Fruit fly (Drosophila melanogaster) whole organism, embryonic: ENCODE data around the gene CG34310.

Source experiments
- BEAF-32 ChIP-seq: fragments of 200-800 bp; sonication (Bioruptor generic); optimal IDR thresholded peaks from 3 replicates; lab custom pipeline; 2017; ENCODE audit warnings: missing biosample characterization, missing genetic modification characterization, mild to moderate bottlenecking, moderate library complexity, missing genetic modification reagents
- CG10267 ChIP-seq: fragments of 200-800 bp; sonication (Bioruptor generic); optimal IDR thresholded peaks from 2 replicates; lab custom pipeline; 2018; ENCODE audit warnings: missing biosample characterization, mild to moderate bottlenecking, missing genetic modification characterization, moderate library complexity
- CG12659 ChIP-seq: fragments of 200-800 bp; sonication (Bioruptor generic); optimal IDR thresholded peaks from 3 replicates; lab custom pipeline; 2017; ENCODE audit warnings: mild to moderate bottlenecking, missing biosample characterization, missing genetic modification reagents, missing genetic modification characterization
- CG13287 ChIP-seq: fragments of 200-800 bp; sonication (Bioruptor generic); IDR thresholded peaks from 2 replicates; pipeline ENCODE4 v1.3.6; 2022; ENCODE audit warnings: missing biosample characterization, missing genetic modification characterization; ENCODE audit not compliant: partially characterized antibody
- CG15514 ChIP-seq: fragments of 200-800 bp; sonication (Bioruptor generic); optimal IDR thresholded peaks from 3 replicates; lab custom pipeline; 2017; ENCODE audit warnings: missing biosample characterization, missing genetic modification characterization, mild to moderate bottlenecking, moderate library complexity, missing genetic modification reagents
- CG17359 ChIP-seq: fragments of 200-800 bp; sonication (Bioruptor generic); optimal IDR thresholded peaks from 3 replicates; lab custom pipeline; 2018; ENCODE audit warnings: missing biosample characterization, mild to moderate bottlenecking, missing genetic modification characterization, moderate library complexity
- CG17829 ChIP-seq: fragments of 200-800 bp; optimal IDR thresholded peaks from 2 replicates; lab custom pipeline; 2019; ENCODE audit warnings: missing biosample characterization, mild to moderate bottlenecking, missing genetic modification characterization, moderate library complexity
- CG2116 ChIP-seq: fragments of 200-800 bp; sonication (Bioruptor generic); optimal IDR thresholded peaks from 3 replicates; lab custom pipeline; 2018; ENCODE audit warnings: missing biosample characterization, mild to moderate bottlenecking, missing genetic modification characterization
- CG30431 ChIP-seq: fragments of 200-800 bp; sonication (Bioruptor generic); optimal IDR thresholded peaks from 2 replicates; lab custom pipeline; 2017; ENCODE audit warnings: missing biosample characterization, missing genetic modification characterization
- CG3847 ChIP-seq: fragments of 200-800 bp; sonication (Bioruptor generic); IDR thresholded peaks from 2 replicates; pipeline ENCODE4 v1.3.6; 2022; ENCODE audit warnings: missing biosample characterization, missing genetic modification characterization
- CG7786 ChIP-seq: fragments of 200-800 bp; sonication (Bioruptor generic); optimal IDR thresholded peaks from 2 replicates; lab custom pipeline; 2016; ENCODE audit warnings: missing biosample characterization, missing genetic modification characterization
- CG7963 ChIP-seq: fragments of 200-800 bp; sonication (Bioruptor generic); IDR thresholded peaks from 3 replicates; pipeline ENCODE4 v1.3.6; 2022; ENCODE audit warnings: missing biosample characterization, missing genetic modification characterization; ENCODE audit not compliant: partially characterized antibody
- CG8290 ChIP-seq, 3 experiments: fragments of 200-800 bp; sonication (Bioruptor generic); optimal IDR thresholded peaks; 2 replicates each; lab custom pipeline; 2016 to 2019; ENCODE audit warnings: missing biosample characterization in 3 of 3, missing genetic modification characterization in 3 of 3, mild to moderate bottlenecking in 2 of 3, moderate library complexity in 1 of 3
- CG9437 ChIP-seq: fragments of 200-800 bp; sonication (Bioruptor generic); optimal IDR thresholded peaks from 2 replicates; lab custom pipeline; 2018; ENCODE audit warnings: missing biosample characterization, mild to moderate bottlenecking, missing genetic modification characterization
- CG9797 ChIP-seq: fragments of 200-800 bp; sonication (Bioruptor generic); optimal IDR thresholded peaks from 3 replicates; lab custom pipeline; 2018; ENCODE audit warnings: missing biosample characterization, mild to moderate bottlenecking, missing genetic modification characterization
- Dp ChIP-seq: fragments of 200-800 bp; sonication (Bioruptor generic); optimal IDR thresholded peaks from 2 replicates; lab custom pipeline; 2018; ENCODE audit warnings: missing biosample characterization, mild to moderate bottlenecking, missing genetic modification characterization, moderate library complexity
- E2f2 ChIP-seq: fragments of 200-800 bp; sonication (Bioruptor generic); IDR thresholded peaks from 2 replicates; pipeline ENCODE4 v1.3.6; 2022; ENCODE audit warnings: missing biosample characterization, missing genetic modification characterization
- HLH4C ChIP-seq: fragments of 200-800 bp; sonication (Bioruptor generic); IDR thresholded peaks from 3 replicates; pipeline ENCODE4 v1.3.6; 2022; ENCODE audit warnings: missing biosample characterization, missing genetic modification characterization; ENCODE audit not compliant: partially characterized antibody
- Hmr ChIP-seq: fragments of 200-800 bp; sonication (Bioruptor generic); optimal IDR thresholded peaks from 3 replicates; lab custom pipeline; 2017; ENCODE audit warnings: mild to moderate bottlenecking, missing biosample characterization, missing genetic modification reagents, missing genetic modification characterization
- MBD-R2 ChIP-seq: fragments of 200-800 bp; sonication (Bioruptor generic); IDR thresholded peaks from 2 replicates; pipeline ENCODE4 v1.3.6; 2022; ENCODE audit warnings: missing biosample characterization, missing genetic modification characterization
- Med ChIP-seq: fragments of 200-800 bp; sonication (Bioruptor generic); peaks from one replicate; lab custom pipeline; 2016; ENCODE audit warnings: missing biosample characterization, missing genetic modification characterization, mild to moderate bottlenecking, inconsistent platforms, moderate library complexity
- Myb ChIP-seq: fragments of 200-800 bp; sonication (Bioruptor generic); optimal IDR thresholded peaks from 2 replicates; lab custom pipeline; 2016; ENCODE audit warnings: missing biosample characterization, missing genetic modification characterization
- Scr ChIP-seq: fragments of 200-800 bp; sonication (Bioruptor generic); IDR thresholded peaks from 2 replicates; pipeline ENCODE4 v1.3.6; 2022; ENCODE audit warnings: missing biosample characterization, missing genetic modification characterization; ENCODE audit not compliant: partially characterized antibody
- Sry-δ ChIP-seq: fragments of 200-800 bp; sonication (Bioruptor generic); optimal IDR thresholded peaks from 2 replicates; lab custom pipeline; 2016; ENCODE audit warnings: missing biosample characterization, missing genetic modification characterization
- amos ChIP-seq: fragments of 200-800 bp; sonication (Bioruptor generic); IDR thresholded peaks from 2 replicates; pipeline ENCODE4 v1.3.6; 2022; ENCODE audit warnings: missing biosample characterization, missing genetic modification characterization; ENCODE audit not compliant: partially characterized antibody
- ap ChIP-seq: fragments of 200-800 bp; sonication (Bioruptor generic); IDR thresholded peaks from 2 replicates; pipeline ENCODE4 v1.3.6; 2022; ENCODE audit warnings: missing biosample characterization, missing genetic modification characterization
- ato ChIP-seq: fragments of 200-800 bp; sonication (Bioruptor generic); IDR thresholded peaks from 2 replicates; pipeline ENCODE4 v1.3.6; 2022; ENCODE audit warnings: missing biosample characterization, missing genetic modification characterization; ENCODE audit not compliant: partially characterized antibody
- crc ChIP-seq: fragments of 200-800 bp; sonication (Bioruptor generic); optimal IDR thresholded peaks from 2 replicates; lab custom pipeline; 2016; ENCODE audit warnings: missing biosample characterization, missing genetic modification characterization
- crp ChIP-seq, 2 experiments: fragments of 200-800 bp; sonication (Bioruptor generic); optimal IDR thresholded peaks; 2 replicates in 1 of 2; 3 replicates in 1 of 2; lab custom pipeline; 2017; ENCODE audit warnings: missing biosample characterization in 2 of 2, missing genetic modification characterization in 2 of 2, mild to moderate bottlenecking in 1 of 2, moderate library complexity in 1 of 2
- grau ChIP-seq: fragments of 200-800 bp; optimal IDR thresholded peaks from 3 replicates; lab custom pipeline; 2019; ENCODE audit warnings: missing biosample characterization, mild to moderate bottlenecking, missing genetic modification characterization, moderate library complexity
- hbn ChIP-seq: fragments of 200-800 bp; sonication (Bioruptor generic); IDR thresholded peaks from 2 replicates; pipeline ENCODE4 v1.3.6; 2022; ENCODE audit warnings: missing biosample characterization, missing genetic modification characterization; ENCODE audit not compliant: partially characterized antibody
- kah ChIP-seq: fragments of 200-800 bp; sonication (Bioruptor generic); optimal IDR thresholded peaks from 2 replicates; lab custom pipeline; 2018; ENCODE audit warnings: missing biosample characterization, mild to moderate bottlenecking, missing genetic modification characterization
- ken ChIP-seq: fragments of 200-800 bp; sonication (Bioruptor generic); IDR thresholded peaks from 3 replicates; pipeline ENCODE4 v1.3.6; 2022; ENCODE audit warnings: missing biosample characterization, missing genetic modification characterization
- knrl ChIP-seq: fragments of 200-800 bp; sonication (Bioruptor generic); IDR thresholded peaks from 3 replicates; pipeline ENCODE4 v1.3.6; 2022; ENCODE audit warnings: missing biosample characterization, missing genetic modification characterization; ENCODE audit not compliant: partially characterized antibody
- lov ChIP-seq, 2 experiments: fragments of 200-800 bp in 1 of 2; fragments of >200 bp in 1 of 2; sonication (Bioruptor generic) in 1 of 2; IDR thresholded peaks in 1 of 2; optimal IDR thresholded peaks in 1 of 2; 2 replicates in 1 of 2; 3 replicates in 1 of 2; pipeline versions ENCODE4 v1.3.6 to Lab custom; 2017 to 2022; ENCODE audit warnings: missing biosample characterization in 1 of 2, missing genetic modification characterization in 1 of 2
- nerfin-2 ChIP-seq: fragments of 200-800 bp; sonication (Bioruptor generic); IDR thresholded peaks from 2 replicates; pipeline ENCODE4 v1.3.6; 2022; ENCODE audit warnings: missing biosample characterization, missing genetic modification characterization; ENCODE audit not compliant: partially characterized antibody
- row ChIP-seq: fragments of 200-800 bp; sonication (Bioruptor generic); IDR thresholded peaks from 3 replicates; pipeline ENCODE4 v1.3.6; 2022; ENCODE audit warnings: missing biosample characterization, missing genetic modification characterization
- stwl ChIP-seq: fragments of 200-800 bp; sonication (Bioruptor generic); optimal IDR thresholded peaks from 3 replicates; lab custom pipeline; 2018; ENCODE audit warnings: missing biosample characterization, mild to moderate bottlenecking, missing genetic modification characterization, moderate library complexity
- tna ChIP-seq: fragments of 200-800 bp; sonication (Bioruptor generic); IDR thresholded peaks from 2 replicates; pipeline ENCODE4 v1.3.6; 2022; ENCODE audit warnings: missing biosample characterization, missing genetic modification characterization; ENCODE audit not compliant: partially characterized antibody
- trem ChIP-seq: fragments of 200-800 bp; optimal IDR thresholded peaks from 3 replicates; lab custom pipeline; 2019; ENCODE audit warnings: missing biosample characterization, mild to moderate bottlenecking, missing genetic modification characterization, moderate library complexity
- unc-4 ChIP-seq: fragments of 200-800 bp; sonication (Bioruptor generic); IDR thresholded peaks from 2 replicates; pipeline ENCODE4 v1.3.6; 2022; ENCODE audit warnings: missing biosample characterization, missing genetic modification characterization; ENCODE audit not compliant: partially characterized antibody

The CG34310 gene

dm6 chr2L:6673211-6674012 lies 9.9 kb downstream of the CG34310 start, which contains the start of gene Spn27A (continued):
- TF ChIP-seq CG9797 (peak; percentile 63), Scr (GFP tag; lab: Robert Waterston, UW) (peak; percentile 24; the same call in 1 of the 2 replicates), nerfin-2 (GFP tag; lab: Robert Waterston, UW) (no peak), kah (GFP tag; lab: Kevin White, UChicago) (peak; percentile 8), CG30431 (GFP tag; lab: Kevin White, UChicago) (peak; percentile 22), CG8290 (GFP tag; optimal IDR thresholded peaks at IDR 0.05; lab: Kevin White, UChicago) (peak; percentile 34), CG8290 (tag; optimal IDR thresholded peaks at IDR 0.05; lab: Kevin White, UChicago) (peak in 1 of 2 experiments; percentile 55), CG9437 (peak; percentile 56), MBD-R2 (GFP tag; lab: Robert Waterston, UW) (peak; percentile 97), ap (GFP tag; lab: Robert Waterston, UW) (peak; percentile 50; the same call in 1 of the 2 replicates), Hmr (GFP tag; lab: Kevin White, UChicago) (no peak), lov (optimal IDR thresholded peaks at IDR 0.05; lab: Kevin White, UChicago) (no peak), lov (GFP tag; IDR thresholded peaks at IDR 0.05; lab: Robert Waterston, UW) (no peak)

dm6 chr2L:6676535-6676934 lies 13.1 kb downstream of the CG34310 start, which contains the start of gene cort:
TSS of gene cort (minus strand) at chr2L:6676635.
- TF ChIP-seq grau (tag; lab: Kevin White, UChicago): peak; percentile 26
- TF ChIP-seq stwl (tag; lab: Kevin White, UChicago): no peak

- peak; percentile 92 for TF ChIP-seq CG3847 (GFP tag; lab: Robert Waterston, UW)
- peak; percentile 72 for TF ChIP-seq stwl (tag; lab: Kevin White, UChicago)
- peak; percentile 24 for TF ChIP-seq CG17829
- no peak for TF ChIP-seq crc (GFP tag; lab: Kevin White, UChicago)
- TF ChIP-seq ato (GFP tag; lab: Robert Waterston, UW): peak; percentile 33; the same call in 1 of the 2 replicates
- TF ChIP-seq crp (GFP tag; optimal IDR thresholded peaks at IDR 0.05; lab: Kevin White, UChicago): peak in 1 of 2 experiments; percentile 1
- TF ChIP-seq MBD-R2 (GFP tag; lab: Robert Waterston, UW): peak; percentile 79
- peak; percentile 74 for TF ChIP-seq knrl (GFP tag; lab: Robert Waterston, UW)
- peak; percentile 55 for TF ChIP-seq HLH4C (GFP tag; lab: Robert Waterston, UW)
- TF ChIP-seq amos (GFP tag; lab: Robert Waterston, UW): peak; percentile 79
- peak; percentile 43 for TF ChIP-seq Myb
- TF ChIP-seq CG12659: peak; percentile 20
- TF ChIP-seq Dp (GFP tag; lab: Kevin White, UChicago): peak; percentile 94
- TF ChIP-seq row (GFP tag; lab: Robert Waterston, UW): peak; percentile 59
- peak; percentile 39 for TF ChIP-seq CG2116 (GFP tag; lab: Kevin White, UChicago)
- TF ChIP-seq Sry-δ (GFP tag; lab: Kevin White, UChicago): peak; percentile 84
- peak; percentile 64; the same call in 2 of the 3 replicates for TF ChIP-seq CG7963
- no peak for TF ChIP-seq ken (GFP tag; lab: Robert Waterston, UW)
- TF ChIP-seq Scr (GFP tag; lab: Robert Waterston, UW): peak; percentile 75
- TF ChIP-seq CG17359 (tag; lab: Kevin White, UChicago): no peak
- TF ChIP-seq CG10267 (tag; lab: Kevin White, UChicago): peak; percentile 32
- peak; percentile 83 for TF ChIP-seq CG13287 (GFP tag; lab: Robert Waterston, UW)
- peak; percentile 42 for TF ChIP-seq CG15514
- peak; percentile 34 for TF ChIP-seq trem (tag; lab: Kevin White, UChicago)
- TF ChIP-seq BEAF-32 (GFP tag; lab: Kevin White, UChicago): peak; percentile 79
- no peak for TF ChIP-seq CG7786
- TF ChIP-seq Med (GFP tag; lab: Kevin White, UChicago): peak; percentile 15
- TF ChIP-seq E2f2 (GFP tag; lab: Robert Waterston, UW): peak; percentile 97
- peak; percentile 77 for TF ChIP-seq unc-4 (GFP tag; lab: Robert Waterston, UW)
- peak; percentile 75 for TF ChIP-seq hbn
- peak; percentile 72 for TF ChIP-seq tna (GFP tag; lab: Robert Waterston, UW)
Measured at dm6 chr2L:6677453-6677852, 14.0 kb downstream of the CG34310 start, which contains the start of gene Nse1. TSS of gene Nse1 (minus strand) at chr2L:6677625.
